Worm (Caenorhabditis elegans): ENCODE data around the gene sra-9.

ce11 chrII:9493242-9494058, 38.7 kb upstream of the sra-9 start:
- no peak for TF ChIP-seq nhr-12 (tag; optimal IDR thresholded peaks at IDR 0.05)
- TF ChIP-seq dpl-1 (GFP tag; optimal IDR thresholded peaks at IDR 0.05) = no peak
- no peak for TF ChIP-seq egl-27 (tag; optimal IDR thresholded peaks at IDR 0.05)
- no peak for TF ChIP-seq efl-1 (optimal IDR thresholded peaks at IDR 0.05)
- no peak for TF ChIP-seq efl-1 (GFP tag; optimal IDR thresholded peaks at IDR 0.05 in 1 of 2)
- TF ChIP-seq sox-4 (tag; optimal IDR thresholded peaks at IDR 0.05) = no peak
- no peak for TF ChIP-seq unc-62 (GFP tag; optimal IDR thresholded peaks at IDR 0.05)
- TF ChIP-seq mdl-1 (tag; optimal IDR thresholded peaks at IDR 0.05) = no peak
- no peak for TF ChIP-seq ztf-11 (tag; optimal IDR thresholded peaks at IDR 0.05)
- TF ChIP-seq hpl-2 (GFP tag; optimal IDR thresholded peaks at IDR 0.05) = no peak
- TF ChIP-seq nhr-11 (tag; optimal IDR thresholded peaks at IDR 0.05) = no peak
- TF ChIP-seq ces-1 (GFP tag; optimal IDR thresholded peaks at IDR 0.05) = no peak
- TF ChIP-seq nhr-77 (tag; optimal IDR thresholded peaks at IDR 0.05) = no peak

Measured in whole organism, L1 larva.